Worm (Caenorhabditis elegans) whole organism, midembryonic: ENCODE measurements around the gene dlst-1.
A peak's percentile ranks its signal among the peaks of the same experiment; 100 is the strongest.

Experiments used
- T22C8.4 ChIP-seq: fragments of 200-800 bp; sonication (Bioruptor generic); IDR thresholded peaks from 2 replicates; pipeline ENCODE4 v1.3.6; 2022; ENCODE audit warnings: missing genetic modification characterization, missing compliant biosample characterization
- cog-1 ChIP-seq: sonication (generic microtip); optimal IDR thresholded peaks from 2 replicates; lab custom pipeline; 2016; ENCODE audit warnings: missing genetic modification characterization, missing compliant biosample characterization
- flt-1 ChIP-seq: fragments of 200-800 bp; sonication (Bioruptor generic); IDR thresholded peaks from 2 replicates; pipeline ENCODE4 v1.3.6; 2022; ENCODE audit warnings: missing genetic modification characterization, missing compliant biosample characterization
- klf-2 ChIP-seq: fragments of 200-800 bp; sonication (Bioruptor generic); conservative IDR thresholded peaks from 2 replicates; pipeline ENCODE4 v1.3.6; 2022; ENCODE audit warnings: missing genetic modification reagents, missing genetic modification characterization, missing compliant biosample characterization
- med-1 ChIP-seq: sonication (generic microtip); optimal IDR thresholded peaks from 2 replicates; lab custom pipeline; 2017; ENCODE audit warnings: missing genetic modification characterization, mild to moderate bottlenecking, missing compliant biosample characterization, antibody characterized with exemption, missing genetic modification reagents; ENCODE audit not compliant: insufficient read depth
- ref-1 ChIP-seq: fragments of 200-800 bp; sonication (Bioruptor generic); conservative IDR thresholded peaks from 2 replicates; pipeline ENCODE4 v1.3.6; 2022; ENCODE audit warnings: missing genetic modification reagents, missing genetic modification characterization, missing compliant biosample characterization
- tab-1 ChIP-seq: fragments of 200-800 bp; sonication (Bioruptor generic); IDR thresholded peaks from 2 replicates; pipeline ENCODE4 v1.3.6; 2022; ENCODE audit warnings: missing genetic modification characterization, missing compliant biosample characterization
- ztf-23 ChIP-seq: fragments of 200-800 bp; sonication (Bioruptor generic); IDR thresholded peaks from 2 replicates; pipeline ENCODE4 v1.3.6; 2022; ENCODE audit warnings: missing genetic modification reagents, missing genetic modification characterization, missing compliant biosample characterization
- ztf-29 ChIP-seq: fragments of 200-800 bp; sonication (Bioruptor generic); IDR thresholded peaks from 2 replicates; pipeline ENCODE4 v1.3.6; 2022; ENCODE audit warnings: missing genetic modification reagents, missing genetic modification characterization, missing compliant biosample characterization

The dlst-1 gene

ce11 chrV:6709050-6709683, at the start of gene dlst-1:
Gene dlst-1 (minus strand): TSS chrV:6709101.
- TF ChIP-seq ref-1 (GFP tag; lab: Robert Waterston, UW) (0 out of 2 replicates have a peak, but pooled peaks have one; percentile 23), med-1 (GFP tag; lab: Kevin White, UChicago) (peak; percentile 77), cog-1 (tag; lab: Kevin White, UChicago) (no peak), ztf-23 (GFP tag; lab: Robert Waterston, UW) (peak; percentile 82), klf-2 (0 out of 2 replicates have a peak, but pooled peaks have one; percentile 28), flt-1 (GFP tag; lab: Robert Waterston, UW) (peak; percentile 73), tab-1 (GFP tag; lab: Robert Waterston, UW) (peak; percentile 80), T22C8.4 (GFP tag; lab: Robert Waterston, UW) (no peak), ztf-29 (GFP tag; lab: Robert Waterston, UW) (no peak)

- no peak for TF ChIP-seq klf-2
- TF ChIP-seq ztf-29 (GFP tag; lab: Robert Waterston, UW) = no peak
- no peak for TF ChIP-seq ztf-23 (GFP tag; lab: Robert Waterston, UW)
- no peak for TF ChIP-seq flt-1 (GFP tag; lab: Robert Waterston, UW)
- TF ChIP-seq med-1 (GFP tag; lab: Kevin White, UChicago) = no peak
- no peak for TF ChIP-seq T22C8.4 (GFP tag; lab: Robert Waterston, UW)
- TF ChIP-seq tab-1 (GFP tag; lab: Robert Waterston, UW) = no peak
- TF ChIP-seq ref-1 (GFP tag; lab: Robert Waterston, UW) = no peak
- TF ChIP-seq cog-1 (tag; lab: Kevin White, UChicago) = no peak
Measured at ce11 chrV:6758017-6758416, 49.1 kb upstream of the dlst-1 start, which contains the start of gene dbl-1. Gene dbl-1 (plus strand): TSS chrV:6758135.

DNA sequence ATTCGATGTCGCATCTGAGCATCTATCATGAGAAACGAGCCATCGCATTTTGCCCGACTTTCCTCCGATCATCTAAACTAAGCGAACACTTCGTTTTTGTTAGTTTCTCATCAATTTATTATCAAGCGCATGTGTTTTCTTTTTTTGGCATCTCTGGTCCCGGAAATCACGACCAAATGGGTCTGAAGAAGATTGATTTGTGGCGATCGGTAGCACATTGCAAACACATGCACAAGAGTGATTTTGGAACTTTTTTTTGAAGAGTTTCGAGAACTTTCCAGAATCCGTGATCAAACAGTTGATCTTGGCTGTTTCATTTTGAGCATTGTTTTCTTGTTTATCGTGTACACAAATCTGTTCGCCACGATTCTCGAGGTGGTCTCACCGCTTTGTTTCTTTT, 44.4 kb upstream of the dlst-1 start:
- no peak for TF ChIP-seq cog-1 (tag; lab: Kevin White, UChicago)
- TF ChIP-seq tab-1 (GFP tag; lab: Robert Waterston, UW) = no peak
- no peak for TF ChIP-seq flt-1 (GFP tag; lab: Robert Waterston, UW)
- TF ChIP-seq ref-1 (GFP tag; lab: Robert Waterston, UW) = no peak
- no peak for TF ChIP-seq T22C8.4 (GFP tag; lab: Robert Waterston, UW)
- TF ChIP-seq ztf-29 (GFP tag; lab: Robert Waterston, UW) = no peak
- TF ChIP-seq med-1 (GFP tag; lab: Kevin White, UChicago) = no peak
- no peak for TF ChIP-seq ztf-23 (GFP tag; lab: Robert Waterston, UW)
- TF ChIP-seq klf-2 = no peak

DNA sequence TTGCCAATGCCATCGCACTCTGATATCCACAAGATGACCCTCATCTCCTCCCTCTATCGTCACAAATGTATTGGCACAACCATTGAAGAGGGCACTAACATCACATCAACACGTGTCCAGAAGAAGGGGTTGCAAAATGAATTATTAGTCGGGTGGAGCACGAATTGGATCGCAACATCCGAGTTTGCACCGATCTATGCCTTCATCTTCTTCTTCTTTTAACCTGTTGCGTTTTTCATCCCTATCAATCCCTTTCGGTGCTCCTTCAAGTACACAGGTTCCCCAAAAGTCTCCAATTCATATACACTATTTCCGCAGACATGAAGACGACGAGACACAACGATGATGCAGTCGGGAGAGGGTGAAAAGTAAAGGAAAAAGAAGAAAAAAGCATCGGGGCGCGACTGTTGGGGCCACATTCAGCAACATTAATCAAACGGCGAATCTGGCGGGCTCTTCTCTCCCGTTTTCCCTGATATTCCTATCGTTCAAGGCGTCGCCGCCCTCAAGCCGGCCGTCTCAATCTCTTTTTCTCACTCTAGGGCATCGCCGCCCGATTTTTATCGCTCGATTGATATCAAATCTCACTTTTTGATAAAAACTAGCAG, 42.7 kb upstream of the dlst-1 start:
- TF ChIP-seq klf-2 = 0 out of 2 replicates have a peak, but pooled peaks have one; percentile 16
- no peak for TF ChIP-seq cog-1 (tag; lab: Kevin White, UChicago)

ce11 chrV:6744774-6745173, 35.9 kb upstream of the dlst-1 start, which contains the start of gene T25F10.3:
Gene T25F10.3 (plus strand): TSS chrV:6745081.
- no peak for TF ChIP-seq med-1 (GFP tag; lab: Kevin White, UChicago)
- no peak for TF ChIP-seq T22C8.4 (GFP tag; lab: Robert Waterston, UW)
- no peak for TF ChIP-seq ztf-23 (GFP tag; lab: Robert Waterston, UW)
- TF ChIP-seq ref-1 (GFP tag; lab: Robert Waterston, UW) = no peak
- TF ChIP-seq klf-2 = no peak
- no peak for TF ChIP-seq ztf-29 (GFP tag; lab: Robert Waterston, UW)
- no peak for TF ChIP-seq tab-1 (GFP tag; lab: Robert Waterston, UW)
- TF ChIP-seq cog-1 (tag; lab: Kevin White, UChicago) = no peak
- TF ChIP-seq flt-1 (GFP tag; lab: Robert Waterston, UW) = no peak

ce11 chrV:6736877-6737276, 28.0 kb upstream of the dlst-1 start:
- TF ChIP-seq T22C8.4 (GFP tag; lab: Robert Waterston, UW) (no peak), ztf-23 (GFP tag; lab: Robert Waterston, UW) (no peak), klf-2 (no peak), flt-1 (GFP tag; lab: Robert Waterston, UW) (no peak), cog-1 (tag; lab: Kevin White, UChicago) (no peak), tab-1 (GFP tag; lab: Robert Waterston, UW) (no peak), ztf-29 (GFP tag; lab: Robert Waterston, UW) (no peak), med-1 (GFP tag; lab: Kevin White, UChicago) (no peak), ref-1 (GFP tag; lab: Robert Waterston, UW) (no peak)

DNA sequence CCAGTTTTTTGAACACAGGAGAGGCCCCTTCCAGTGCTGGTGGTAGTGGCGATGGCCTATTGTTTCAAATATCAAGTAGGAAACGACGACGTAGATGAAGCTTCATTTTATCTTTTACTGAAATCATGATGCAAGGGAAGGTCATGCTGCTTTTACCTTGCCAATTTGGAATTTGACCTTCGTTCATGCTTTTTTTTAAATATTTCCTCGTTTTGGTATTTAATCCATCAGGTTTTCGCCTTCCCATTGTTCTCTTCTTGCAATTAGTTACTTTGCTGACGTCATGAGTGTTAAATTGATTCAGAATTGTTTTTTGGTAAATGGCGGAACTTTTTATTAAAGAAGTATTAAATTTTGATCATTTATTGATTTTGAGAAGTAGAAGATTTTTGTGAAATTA, 27.2 kb upstream of the dlst-1 start:
- TF ChIP-seq med-1 (GFP tag; lab: Kevin White, UChicago) = no peak
- no peak for TF ChIP-seq ref-1 (GFP tag; lab: Robert Waterston, UW)
- TF ChIP-seq T22C8.4 (GFP tag; lab: Robert Waterston, UW) = no peak

- TF ChIP-seq klf-2 (no peak), ref-1 (GFP tag; lab: Robert Waterston, UW) (no peak), ztf-29 (GFP tag; lab: Robert Waterston, UW) (no peak), flt-1 (GFP tag; lab: Robert Waterston, UW) (no peak), T22C8.4 (GFP tag; lab: Robert Waterston, UW) (no peak), tab-1 (GFP tag; lab: Robert Waterston, UW) (no peak), ztf-23 (GFP tag; lab: Robert Waterston, UW) (no peak), cog-1 (tag; lab: Kevin White, UChicago) (no peak), med-1 (GFP tag; lab: Kevin White, UChicago) (no peak)
Measured at ce11 chrV:6732995-6733394, 24.1 kb upstream of the dlst-1 start, which contains the start of gene grl-8. Gene grl-8 (minus strand): TSS chrV:6733095.

DNA sequence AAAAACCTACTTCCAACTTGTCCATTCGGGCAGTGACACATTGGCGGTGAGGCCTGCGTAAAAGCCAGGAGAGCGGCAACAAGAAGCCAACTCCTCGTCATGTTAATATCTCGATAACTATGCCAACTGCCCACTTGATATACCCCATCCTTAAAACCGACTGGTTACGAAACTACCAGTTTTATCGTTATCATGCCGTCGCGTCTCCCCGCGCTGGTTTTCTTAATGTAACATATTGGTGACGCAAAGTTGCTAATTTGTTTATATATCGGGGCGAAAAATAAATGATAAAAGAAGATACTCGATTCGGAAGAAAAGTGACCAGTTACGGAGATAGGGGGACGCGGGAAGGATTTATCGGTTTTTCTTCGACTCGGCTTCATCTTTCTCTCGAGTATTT, 22.7 kb upstream of the dlst-1 start, which contains the start of gene grl-9:
Gene grl-9, minus strand, starts transcription at position 101 of the 400 bp plus-strand sequence.
- TF ChIP-seq tab-1 (GFP tag; lab: Robert Waterston, UW) = no peak
- no peak for TF ChIP-seq klf-2
- TF ChIP-seq ref-1 (GFP tag; lab: Robert Waterston, UW) = no peak
- TF ChIP-seq cog-1 (tag; lab: Kevin White, UChicago) = no peak
- TF ChIP-seq flt-1 (GFP tag; lab: Robert Waterston, UW) = no peak
- no peak for TF ChIP-seq T22C8.4 (GFP tag; lab: Robert Waterston, UW)
- TF ChIP-seq ztf-23 (GFP tag; lab: Robert Waterston, UW) = no peak
- TF ChIP-seq ztf-29 (GFP tag; lab: Robert Waterston, UW) = no peak
- TF ChIP-seq med-1 (GFP tag; lab: Kevin White, UChicago) = no peak
